Fruit fly (Drosophila melanogaster) whole organism, embryonic: ENCODE data around the gene CG5902.

ENCODE experiments used
- Bgb ChIP-seq: fragments of 200-800 bp; sonication (Bioruptor generic); IDR thresholded peaks from 2 replicates; pipeline ENCODE4 v1.3.6; 2022; ENCODE audit warnings: missing biosample characterization, missing genetic modification characterization; ENCODE audit not compliant: partially characterized antibody
- CG10431 ChIP-seq: fragments of 200-800 bp; sonication (Bioruptor generic); optimal IDR thresholded peaks from 3 replicates; lab custom pipeline; 2018; ENCODE audit warnings: missing biosample characterization, mild to moderate bottlenecking, missing genetic modification characterization
- CG10543 ChIP-seq: fragments of 200-800 bp; sonication (Bioruptor generic); optimal IDR thresholded peaks from 3 replicates; lab custom pipeline; 2017; ENCODE audit warnings: missing biosample characterization, mild to moderate bottlenecking, missing genetic modification characterization, moderate library complexity
- CG12299 ChIP-seq: fragments of 200-800 bp; sonication (Bioruptor generic); optimal IDR thresholded peaks from 2 replicates; lab custom pipeline; 2018; ENCODE audit warnings: missing biosample characterization, mild to moderate bottlenecking, missing genetic modification characterization
- CG1233 ChIP-seq: fragments of 200-800 bp; sonication (Bioruptor generic); optimal IDR thresholded peaks from 4 replicates; lab custom pipeline; 2018; ENCODE audit warnings: missing biosample characterization, mild to moderate bottlenecking, missing genetic modification characterization
- CG14050 ChIP-seq: fragments of 200-800 bp; sonication (Bioruptor generic); IDR thresholded peaks from 3 replicates; pipeline ENCODE4 v1.3.6; 2022; ENCODE audit warnings: missing biosample characterization, missing genetic modification characterization
- CG15479 ChIP-seq: fragments of 200-800 bp; sonication (Bioruptor generic); optimal IDR thresholded peaks from 3 replicates; lab custom pipeline; 2019; ENCODE audit warnings: missing biosample characterization, mild to moderate bottlenecking, missing genetic modification characterization, moderate library complexity
- CG17186 ChIP-seq: fragments of 200-800 bp; sonication (Bioruptor generic); optimal IDR thresholded peaks from 3 replicates; lab custom pipeline; 2017; ENCODE audit warnings: missing biosample characterization, missing genetic modification reagents, missing genetic modification characterization
- CG18262 ChIP-seq: fragments of 200-800 bp; optimal IDR thresholded peaks from 3 replicates; lab custom pipeline; 2019; ENCODE audit warnings: missing biosample characterization, mild to moderate bottlenecking, missing genetic modification characterization, moderate library complexity
- CG1832 ChIP-seq: fragments of 200-800 bp; sonication (Bioruptor generic); optimal IDR thresholded peaks from 2 replicates; lab custom pipeline; 2017; ENCODE audit warnings: missing biosample characterization, mild to moderate bottlenecking, missing genetic modification characterization, inconsistent platforms
- CG2678 ChIP-seq: fragments of 200-800 bp; sonication (Bioruptor generic); optimal IDR thresholded peaks from 3 replicates; lab custom pipeline; 2019; ENCODE audit warnings: missing biosample characterization, mild to moderate bottlenecking, missing genetic modification characterization, moderate library complexity
- CG31388 ChIP-seq: fragments of 200-800 bp; sonication (Bioruptor generic); optimal IDR thresholded peaks from 2 replicates; lab custom pipeline; 2016; ENCODE audit warnings: missing biosample characterization, missing genetic modification characterization
- CG9437 ChIP-seq: fragments of 200-800 bp; sonication (Bioruptor generic); optimal IDR thresholded peaks from 2 replicates; lab custom pipeline; 2018; ENCODE audit warnings: missing biosample characterization, mild to moderate bottlenecking, missing genetic modification characterization
- CG9797 ChIP-seq: fragments of 200-800 bp; sonication (Bioruptor generic); optimal IDR thresholded peaks from 3 replicates; lab custom pipeline; 2018; ENCODE audit warnings: missing biosample characterization, mild to moderate bottlenecking, missing genetic modification characterization
- HLH54F ChIP-seq: fragments of 200-800 bp; sonication (Bioruptor generic); optimal IDR thresholded peaks from 3 replicates; lab custom pipeline; 2016; ENCODE audit warnings: missing biosample characterization, missing genetic modification characterization
- HLHmδ ChIP-seq: fragments of 200-800 bp; sonication (Bioruptor generic); optimal IDR thresholded peaks from 2 replicates; lab custom pipeline; 2018; ENCODE audit warnings: missing biosample characterization, mild to moderate bottlenecking, missing genetic modification characterization, moderate library complexity
- Usf ChIP-seq: fragments of 200-800 bp; sonication (Bioruptor generic); optimal IDR thresholded peaks from 2 replicates; lab custom pipeline; 2017; ENCODE audit warnings: missing genotype, missing biosample characterization, missing genetic modification characterization
- al ChIP-seq: fragments of 200-800 bp; sonication (Bioruptor generic); IDR thresholded peaks from 2 replicates; pipeline ENCODE4 v1.3.6; 2022; ENCODE audit warnings: missing biosample characterization, missing genetic modification characterization
- amos ChIP-seq: fragments of 200-800 bp; sonication (Bioruptor generic); IDR thresholded peaks from 2 replicates; pipeline ENCODE4 v1.3.6; 2022; ENCODE audit warnings: missing biosample characterization, missing genetic modification characterization; ENCODE audit not compliant: partially characterized antibody
- br ChIP-seq: fragments of >200 bp; optimal IDR thresholded peaks from 2 replicates; lab custom pipeline; 2017
- cg ChIP-seq: fragments of 200-800 bp; sonication (Bioruptor generic); optimal IDR thresholded peaks from 3 replicates; lab custom pipeline; 2019; ENCODE audit warnings: missing biosample characterization, mild to moderate bottlenecking, missing genetic modification characterization, moderate library complexity
- chinmo ChIP-seq: fragments of 200-800 bp; sonication (Bioruptor generic); IDR thresholded peaks from 4 replicates; pipeline ENCODE4 v1.3.6; 2022; ENCODE audit warnings: missing biosample characterization, missing genetic modification characterization; ENCODE audit not compliant: partially characterized antibody
- crol ChIP-seq: fragments of 200-800 bp; sonication (Bioruptor generic); IDR thresholded peaks from 2 replicates; pipeline ENCODE4 v1.3.6; 2022; ENCODE audit warnings: missing biosample characterization, missing genetic modification characterization
- cwo ChIP-seq: fragments of 200-800 bp; sonication (Bioruptor generic); optimal IDR thresholded peaks from 3 replicates; lab custom pipeline; 2017; ENCODE audit warnings: missing biosample characterization, missing genetic modification characterization, mild to moderate bottlenecking, moderate library complexity, missing genetic modification reagents
- dati ChIP-seq: fragments of 200-800 bp; sonication (Bioruptor generic); IDR thresholded peaks from 2 replicates; pipeline ENCODE4 v1.3.6; 2022; ENCODE audit warnings: missing biosample characterization, missing genetic modification characterization
- dimm ChIP-seq: fragments of 200-800 bp; sonication (Bioruptor generic); IDR thresholded peaks from 2 replicates; pipeline ENCODE4 v1.3.6; 2022; ENCODE audit warnings: missing biosample characterization, missing genetic modification characterization
- dpn ChIP-seq, 2 experiments: fragments of 200-800 bp; sonication (Bioruptor generic); optimal IDR thresholded peaks; 3 replicates each; lab custom pipeline; 2016; ENCODE audit warnings: missing biosample characterization in 2 of 2, missing genetic modification characterization in 2 of 2
- fd96Cb ChIP-seq: fragments of 200-800 bp; sonication (Bioruptor generic); optimal IDR thresholded peaks from 2 replicates; lab custom pipeline; 2018; ENCODE audit warnings: missing biosample characterization, mild to moderate bottlenecking, missing genetic modification characterization, moderate library complexity
- ftz-f1 ChIP-seq: fragments of 200-800 bp; sonication (Bioruptor generic); optimal IDR thresholded peaks from 2 replicates; lab custom pipeline; 2016; ENCODE audit warnings: missing biosample characterization, missing genetic modification characterization
- grn ChIP-seq: fragments of 200-800 bp; sonication (Bioruptor generic); optimal IDR thresholded peaks from 3 replicates; lab custom pipeline; 2017; ENCODE audit warnings: missing biosample characterization, missing genetic modification characterization
- knrl ChIP-seq: fragments of 200-800 bp; sonication (Bioruptor generic); IDR thresholded peaks from 3 replicates; pipeline ENCODE4 v1.3.6; 2022; ENCODE audit warnings: missing biosample characterization, missing genetic modification characterization; ENCODE audit not compliant: partially characterized antibody
- nau ChIP-seq: fragments of 200-800 bp; sonication (Bioruptor generic); optimal IDR thresholded peaks from 3 replicates; lab custom pipeline; 2017; ENCODE audit warnings: missing biosample characterization, mild to moderate bottlenecking, missing genetic modification characterization, missing genetic modification reagents
- salm ChIP-seq: fragments of 200-800 bp; sonication (Bioruptor generic); optimal IDR thresholded peaks from 2 replicates; lab custom pipeline; 2018; ENCODE audit warnings: missing biosample characterization, mild to moderate bottlenecking, missing genetic modification characterization
- sd ChIP-seq: fragments of 200-800 bp; sonication (Bioruptor generic); optimal IDR thresholded peaks from 3 replicates; lab custom pipeline; 2018; ENCODE audit warnings: missing biosample characterization, mild to moderate bottlenecking, missing genetic modification characterization, moderate library complexity
- stc ChIP-seq: fragments of 200-800 bp; sonication (Bioruptor generic); IDR thresholded peaks from 2 replicates; pipeline ENCODE4 v1.3.6; 2022; ENCODE audit warnings: missing biosample characterization, missing genetic modification characterization
- tgo ChIP-seq: fragments of 200-800 bp; sonication (Bioruptor generic); IDR thresholded peaks from 3 replicates; pipeline ENCODE4 v1.3.6; 2022; ENCODE audit warnings: missing biosample characterization, missing genetic modification characterization
- trh ChIP-seq: fragments of 200-800 bp; sonication (Bioruptor generic); optimal IDR thresholded peaks from 2 replicates; lab custom pipeline; 2016; ENCODE audit warnings: missing biosample characterization, missing genetic modification characterization
- wek ChIP-seq: fragments of 200-800 bp; sonication (Bioruptor generic); optimal IDR thresholded peaks from 3 replicates; lab custom pipeline; 2018; ENCODE audit warnings: missing biosample characterization, mild to moderate bottlenecking, missing genetic modification characterization, moderate library complexity

Gene CG5902

dm6 chr3R:24026503-24026902 is 40.1 kb downstream of the CG5902 start:
- TF ChIP-seq amos (GFP tag; lab: Robert Waterston, UW) (0 out of 2 replicates have a peak, but pooled peaks have one; percentile 8), al (GFP tag; lab: Robert Waterston, UW) (no peak), dpn (GFP tag; optimal IDR thresholded peaks at IDR 0.05; lab: Kevin White, UChicago) (no peak), CG2678 (tag; lab: Kevin White, UChicago) (no peak), CG10543 (GFP tag; lab: Kevin White, UChicago) (peak; percentile 68), knrl (GFP tag; lab: Robert Waterston, UW) (no peak), crol (GFP tag; lab: Robert Waterston, UW) (peak; percentile 48), chinmo (GFP tag; lab: Robert Waterston, UW) (0 out of 4 replicates have a peak, but pooled peaks have one; percentile 41), CG12299 (tag; lab: Kevin White, UChicago) (no peak), dati (no peak), dimm (GFP tag; lab: Robert Waterston, UW) (no peak), trh (GFP tag; lab: Kevin White, UChicago) (no peak), fd96Cb (tag; lab: Kevin White, UChicago) (no peak), cg (no peak), CG1233 (no peak), sd (tag; lab: Kevin White, UChicago) (peak; percentile 71), CG31388 (GFP tag; lab: Kevin White, UChicago) (no peak), ftz-f1 (GFP tag; lab: Kevin White, UChicago) (peak; percentile 66), nau (GFP tag; lab: Kevin White, UChicago) (peak; percentile 78), cwo (peak; percentile 51)
- TF ChIP-seq, all 482 proteins: peak for 8

- TF ChIP-seq salm (tag; lab: Kevin White, UChicago): no peak
- TF ChIP-seq grn (GFP tag; lab: Kevin White, UChicago): peak; percentile 7
- no peak for TF ChIP-seq CG10431 (GFP tag; lab: Kevin White, UChicago)
- TF ChIP-seq CG15479 (GFP tag; lab: Kevin White, UChicago): peak; percentile 92
- TF ChIP-seq HLHmδ: no peak
- no peak for TF ChIP-seq Bgb
- no peak for TF ChIP-seq Usf (GFP tag; lab: Kevin White, UChicago)
- TF ChIP-seq tgo (GFP tag; lab: Robert Waterston, UW): no peak
- TF ChIP-seq wek (GFP tag; lab: Kevin White, UChicago): no peak
- no peak for TF ChIP-seq br
- TF ChIP-seq CG17186 (GFP tag; lab: Kevin White, UChicago): no peak
- TF ChIP-seq CG9437 (GFP tag; lab: Kevin White, UChicago): no peak
- TF ChIP-seq HLH54F (GFP tag; lab: Kevin White, UChicago): no peak
- TF ChIP-seq CG14050 (GFP tag; lab: Robert Waterston, UW): no peak
- no peak for TF ChIP-seq CG9797
- no peak for TF ChIP-seq CG1832 (GFP tag; lab: Kevin White, UChicago)
- no peak for TF ChIP-seq CG18262 (tag; lab: Kevin White, UChicago)
- TF ChIP-seq stc (GFP tag; lab: Robert Waterston, UW): no peak
Observed at dm6 chr3R:24027222-24027621, 40.8 kb downstream of the CG5902 start.
